Worm (Caenorhabditis elegans) whole organism, young adult: ENCODE results near the gene irld-47.

Source experiments
- ets-4 ChIP-seq: fragments of 200-800 bp; sonication (Bioruptor generic); optimal IDR thresholded peaks from 2 replicates; lab custom pipeline; 2018; ENCODE audit warnings: mild to moderate bottlenecking, missing genetic modification characterization, missing compliant biosample characterization
- nfyb-1 ChIP-seq: fragments of 200-800 bp; sonication (Bioruptor generic); IDR thresholded peaks from 2 replicates; pipeline ENCODE4 v1.3.6; 2022; ENCODE audit warnings: missing genetic modification reagents, missing genetic modification characterization, missing compliant biosample characterization
- zfh-2 ChIP-seq: fragments of 200-800 bp; sonication (Bioruptor generic); conservative IDR thresholded peaks from 2 replicates; pipeline ENCODE4 v1.3.6; 2022; ENCODE audit warnings: missing genetic modification reagents, missing genetic modification characterization, missing compliant biosample characterization

DNA sequence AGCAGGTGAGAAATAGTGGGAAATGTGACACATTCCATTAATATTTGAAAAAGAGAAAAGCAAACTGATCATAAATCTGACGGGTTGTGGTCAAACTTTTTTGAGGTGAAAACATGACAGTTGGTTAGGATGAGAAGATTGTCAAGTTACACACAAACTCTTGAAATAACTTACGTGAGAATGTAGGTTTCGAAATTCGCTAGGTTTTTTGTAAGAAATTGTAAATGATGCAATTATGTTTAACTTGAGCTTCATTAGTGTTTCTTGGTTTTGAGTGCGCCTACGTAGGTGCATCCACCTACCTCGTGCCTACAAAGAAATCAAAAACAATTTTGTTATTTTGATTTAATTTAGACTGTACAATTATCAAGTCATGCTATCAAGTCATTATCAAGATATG is 13.0 kb upstream of the irld-47 start, which contains the start of gene cex-2:
- no peak for TF ChIP-seq ets-4 (GFP tag; lab: Kevin White, UChicago)
- TF ChIP-seq nfyb-1 (GFP tag; lab: Robert Waterston, UW): no peak
- TF ChIP-seq zfh-2 (GFP tag; lab: Robert Waterston, UW): no peak
